Worm (Caenorhabditis elegans): ENCODE results near the gene zig-10.

Gene zig-10

DNA sequence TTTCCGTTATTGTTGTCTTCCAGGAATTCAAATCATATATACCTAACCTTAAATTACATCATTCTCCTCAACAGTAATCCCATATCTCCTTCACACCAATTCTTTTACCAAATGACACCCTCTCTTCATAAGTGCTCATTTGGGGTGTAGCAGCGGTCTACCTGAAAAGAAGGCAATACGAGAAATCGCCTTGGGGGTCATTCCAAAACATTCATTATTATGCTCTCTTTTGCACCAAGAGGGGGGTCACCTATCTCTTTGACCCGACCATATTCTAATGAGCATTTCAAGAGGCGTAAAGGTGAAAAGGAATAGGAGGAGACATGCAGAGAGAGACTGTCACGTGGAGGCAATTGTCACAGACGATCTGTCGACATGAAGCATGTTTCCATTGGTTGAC lies 38.3 kb downstream of the zig-10 start:
- no peak for TF ChIP-seq Y53G8AR.9 (GFP tag; conservative IDR thresholded peaks at IDR 0.05)
- no peak for TF ChIP-seq lsy-27 (tag; optimal IDR thresholded peaks at IDR 0.05; ENCODE audit: borderline replicate concordance, insufficient read depth)
- TF ChIP-seq repo-1 (tag; optimal IDR thresholded peaks at IDR 0.05), result no peak
- no peak for TF ChIP-seq snpc-1.3 (tag; optimal IDR thresholded peaks at IDR 0.05; ENCODE audit: insufficient read depth)
- no peak for TF ChIP-seq fkh-3 (tag; optimal IDR thresholded peaks at IDR 0.05)
- no peak for TF ChIP-seq attf-3 (GFP tag; conservative IDR thresholded peaks at IDR 0.05)
- no peak for TF ChIP-seq snpc-1.1 (tag; optimal IDR thresholded peaks at IDR 0.05; ENCODE audit: insufficient read depth)
- no peak for TF ChIP-seq egl-18 (GFP tag; IDR thresholded peaks at IDR 0.05)
- TF ChIP-seq nhr-27 (tag; optimal IDR thresholded peaks at IDR 0.05), result no peak
- TF ChIP-seq gei-17 (GFP tag; optimal IDR thresholded peaks at IDR 0.05), result no peak
- no peak for TF ChIP-seq madf-8 (GFP tag; conservative IDR thresholded peaks at IDR 0.05)
- no peak for TF ChIP-seq aptf-2 (GFP tag; conservative IDR thresholded peaks at IDR 0.05)

DNA sequence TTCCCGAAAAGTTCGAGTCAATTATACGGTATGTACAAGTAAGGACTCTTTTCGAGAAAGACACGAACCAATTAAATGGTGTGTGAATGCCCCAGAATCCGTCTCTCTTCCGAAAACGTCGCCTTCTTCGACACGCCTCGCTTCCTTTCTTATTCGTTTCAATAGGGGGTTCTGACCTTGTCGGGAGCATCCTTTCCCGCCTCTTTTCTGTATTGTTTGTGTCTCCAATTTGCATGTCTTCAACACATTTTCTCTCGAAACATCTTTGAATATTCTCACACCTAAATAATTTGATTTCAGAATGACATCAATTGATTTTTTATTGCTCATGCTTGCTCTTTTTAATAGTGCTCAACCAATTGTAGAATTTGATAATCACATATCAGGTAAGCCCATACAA lies 42.6 kb downstream of the zig-10 start, which contains the start of gene cutl-16:
Gene cutl-16 (plus strand): TSS at position 301 of the 400 bp plus-strand sequence.
- TF ChIP-seq sptf-2 (GFP tag; optimal IDR thresholded peaks at IDR 0.05) (no peak), snpc-1.1 (tag; optimal IDR thresholded peaks at IDR 0.05; ENCODE audit: insufficient read depth) (no peak), B0035.1 (tag; optimal IDR thresholded peaks at IDR 0.05) (no peak), rcor-1 (GFP tag; IDR thresholded peaks at IDR 0.05) (no peak), ztf-3 (GFP tag; optimal IDR thresholded peaks at IDR 0.05) (no peak), hlh-26 (GFP tag; conservative IDR thresholded peaks at IDR 0.05) (no peak), let-607 (tag; optimal IDR thresholded peaks at IDR 0.05) (no peak), him-1 (tag; optimal IDR thresholded peaks at IDR 0.05) (no peak)

DNA sequence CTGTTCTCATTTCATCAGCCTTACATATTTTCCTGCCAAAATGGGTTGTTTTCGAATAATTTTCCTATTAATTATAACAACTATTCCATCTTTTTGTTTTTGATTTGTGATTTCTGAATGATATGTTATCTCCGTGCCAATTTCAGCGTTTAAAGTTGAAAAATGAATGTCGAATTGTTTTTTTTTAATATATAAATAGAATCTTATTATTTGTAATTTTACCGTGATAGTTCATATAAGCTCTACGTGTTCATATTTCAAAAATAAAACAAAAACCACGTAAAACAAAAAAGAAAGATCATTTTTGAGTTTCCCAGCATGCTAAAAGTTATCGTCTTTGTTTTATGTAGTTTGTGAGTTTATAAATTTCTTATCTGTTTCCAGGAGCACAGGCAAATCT lies 45.2 kb downstream of the zig-10 start, which contains the start of gene K06A1.2:
Gene K06A1.2 (plus strand): TSS at position 301 of the 400 bp plus-strand sequence.
- TF ChIP-seq ccch-3 (GFP tag; optimal IDR thresholded peaks at IDR 0.05) (no peak), B0019.2 (GFP tag; conservative IDR thresholded peaks at IDR 0.05) (no peak), lag-1 (GFP tag; IDR thresholded peaks at IDR 0.05) (no peak), ceh-100 (GFP tag; IDR thresholded peaks at IDR 0.05) (no peak), lir-1 (GFP tag; conservative IDR thresholded peaks at IDR 0.05) (no peak), hrde-1 (tag; optimal IDR thresholded peaks at IDR 0.05; ENCODE audit: borderline replicate concordance) (no peak), nhr-120 (GFP tag; IDR thresholded peaks at IDR 0.05) (no peak), F57C9.4 (tag; optimal IDR thresholded peaks at IDR 0.05) (no peak), fkh-3 (tag; optimal IDR thresholded peaks at IDR 0.05) (no peak), T07F8.4 (tag; optimal IDR thresholded peaks at IDR 0.05) (no peak), madf-6 (GFP tag; IDR thresholded peaks at IDR 0.05) (no peak), pbrm-1 (GFP tag; IDR thresholded peaks at IDR 0.05) (no peak), dpl-1 (GFP tag; optimal IDR thresholded peaks at IDR 0.05) (no peak), lsy-27 (tag; optimal IDR thresholded peaks at IDR 0.05; ENCODE audit: borderline replicate concordance, insufficient read depth) (no peak)

- TF ChIP-seq lag-1 (GFP tag; IDR thresholded peaks at IDR 0.05) (no peak), madf-3 (GFP tag; IDR thresholded peaks at IDR 0.05) (no peak), attf-3 (GFP tag; conservative IDR thresholded peaks at IDR 0.05) (no peak), nhr-27 (tag; optimal IDR thresholded peaks at IDR 0.05) (no peak), C17E4.6 (GFP tag; IDR thresholded peaks at IDR 0.05) (no peak), Y56A3A.18 (GFP tag; IDR thresholded peaks at IDR 0.05) (no peak), hrde-1 (tag; optimal IDR thresholded peaks at IDR 0.05; ENCODE audit: borderline replicate concordance) (no peak), rec-8 (tag; optimal IDR thresholded peaks at IDR 0.05) (no peak), zim-3 (tag; optimal IDR thresholded peaks at IDR 0.05) (no peak)
These were observed 49.7 kb downstream of the zig-10 start for ce11 chrII:6448189-6448588.
